Worm (Caenorhabditis elegans) whole organism, midembryonic: ENCODE results near the gene xbx-5.

Experiments
- T22C8.4 ChIP-seq: fragments of 200-800 bp; sonication (Bioruptor generic); IDR thresholded peaks from 2 replicates; pipeline ENCODE4 v1.3.6; 2022; ENCODE audit warnings: missing genetic modification characterization, missing compliant biosample characterization
- cog-1 ChIP-seq: sonication (generic microtip); optimal IDR thresholded peaks from 2 replicates; lab custom pipeline; 2016; ENCODE audit warnings: missing genetic modification characterization, missing compliant biosample characterization
- flt-1 ChIP-seq: fragments of 200-800 bp; sonication (Bioruptor generic); IDR thresholded peaks from 2 replicates; pipeline ENCODE4 v1.3.6; 2022; ENCODE audit warnings: missing genetic modification characterization, missing compliant biosample characterization
- klf-2 ChIP-seq: fragments of 200-800 bp; sonication (Bioruptor generic); conservative IDR thresholded peaks from 2 replicates; pipeline ENCODE4 v1.3.6; 2022; ENCODE audit warnings: missing genetic modification reagents, missing genetic modification characterization, missing compliant biosample characterization
- med-1 ChIP-seq: sonication (generic microtip); optimal IDR thresholded peaks from 2 replicates; lab custom pipeline; 2017; ENCODE audit warnings: missing genetic modification characterization, mild to moderate bottlenecking, missing compliant biosample characterization, antibody characterized with exemption, missing genetic modification reagents; ENCODE audit not compliant: insufficient read depth
- ref-1 ChIP-seq: fragments of 200-800 bp; sonication (Bioruptor generic); conservative IDR thresholded peaks from 2 replicates; pipeline ENCODE4 v1.3.6; 2022; ENCODE audit warnings: missing genetic modification reagents, missing genetic modification characterization, missing compliant biosample characterization
- tab-1 ChIP-seq: fragments of 200-800 bp; sonication (Bioruptor generic); IDR thresholded peaks from 2 replicates; pipeline ENCODE4 v1.3.6; 2022; ENCODE audit warnings: missing genetic modification characterization, missing compliant biosample characterization
- ztf-23 ChIP-seq: fragments of 200-800 bp; sonication (Bioruptor generic); IDR thresholded peaks from 2 replicates; pipeline ENCODE4 v1.3.6; 2022; ENCODE audit warnings: missing genetic modification reagents, missing genetic modification characterization, missing compliant biosample characterization
- ztf-29 ChIP-seq: fragments of 200-800 bp; sonication (Bioruptor generic); IDR thresholded peaks from 2 replicates; pipeline ENCODE4 v1.3.6; 2022; ENCODE audit warnings: missing genetic modification reagents, missing genetic modification characterization, missing compliant biosample characterization

Gene xbx-5

DNA sequence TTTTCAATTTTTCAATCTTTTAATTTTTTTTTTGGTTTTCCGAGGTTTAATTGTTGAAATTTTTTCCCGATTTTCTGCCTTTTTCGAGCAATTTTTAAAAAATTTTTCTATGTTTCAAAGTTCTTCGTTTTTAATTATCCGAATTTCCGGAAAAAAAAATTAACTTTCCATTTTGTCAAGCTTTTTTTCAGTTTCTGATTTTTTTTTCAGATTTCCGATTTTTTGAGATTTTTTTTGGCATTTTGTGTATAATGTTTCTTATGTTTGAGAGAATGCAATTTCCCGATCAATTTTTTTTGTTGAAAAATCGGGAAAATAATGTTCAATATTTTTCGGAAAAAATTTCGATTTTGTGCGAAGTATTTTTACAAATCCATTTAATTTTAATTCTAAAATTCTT lies 2.6 kb upstream of the xbx-5 start:
- no peak for TF ChIP-seq klf-2 (GFP tag; lab: Robert Waterston, UW)
- TF ChIP-seq ztf-29 (GFP tag; lab: Robert Waterston, UW), result no peak
- no peak for TF ChIP-seq med-1 (GFP tag; lab: Kevin White, UChicago)
- TF ChIP-seq tab-1 (GFP tag; lab: Robert Waterston, UW), result no peak
- TF ChIP-seq ztf-23 (GFP tag; lab: Robert Waterston, UW), result no peak
- no peak for TF ChIP-seq cog-1 (tag; lab: Kevin White, UChicago)
- TF ChIP-seq ref-1, result no peak
- no peak for TF ChIP-seq flt-1 (GFP tag; lab: Robert Waterston, UW)
- no peak for TF ChIP-seq T22C8.4

DNA sequence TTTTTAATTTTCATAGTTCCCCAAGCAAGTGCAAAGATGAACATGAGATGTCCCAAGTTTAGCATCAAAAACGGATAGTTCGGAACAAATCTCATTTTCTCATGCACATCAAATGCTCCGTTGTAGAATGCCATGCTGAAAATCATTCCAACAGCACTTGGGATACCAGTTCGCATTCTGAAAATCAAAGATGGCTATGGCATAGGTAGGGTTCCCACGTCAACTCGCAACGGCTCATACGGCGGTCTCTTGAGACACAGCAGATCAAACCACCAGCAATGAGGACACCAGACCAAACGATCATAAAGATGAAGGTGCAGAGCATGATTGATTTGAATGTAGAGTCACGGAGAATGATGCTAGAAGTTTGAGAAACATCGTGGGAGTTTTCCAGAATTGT lies 1.2 kb downstream of the xbx-5 start:
- TF ChIP-seq klf-2 (GFP tag; lab: Robert Waterston, UW), result no peak
- TF ChIP-seq tab-1 (GFP tag; lab: Robert Waterston, UW), result no peak
- TF ChIP-seq T22C8.4, result no peak
- TF ChIP-seq ztf-29 (GFP tag; lab: Robert Waterston, UW), result no peak
- TF ChIP-seq ref-1, result no peak

DNA sequence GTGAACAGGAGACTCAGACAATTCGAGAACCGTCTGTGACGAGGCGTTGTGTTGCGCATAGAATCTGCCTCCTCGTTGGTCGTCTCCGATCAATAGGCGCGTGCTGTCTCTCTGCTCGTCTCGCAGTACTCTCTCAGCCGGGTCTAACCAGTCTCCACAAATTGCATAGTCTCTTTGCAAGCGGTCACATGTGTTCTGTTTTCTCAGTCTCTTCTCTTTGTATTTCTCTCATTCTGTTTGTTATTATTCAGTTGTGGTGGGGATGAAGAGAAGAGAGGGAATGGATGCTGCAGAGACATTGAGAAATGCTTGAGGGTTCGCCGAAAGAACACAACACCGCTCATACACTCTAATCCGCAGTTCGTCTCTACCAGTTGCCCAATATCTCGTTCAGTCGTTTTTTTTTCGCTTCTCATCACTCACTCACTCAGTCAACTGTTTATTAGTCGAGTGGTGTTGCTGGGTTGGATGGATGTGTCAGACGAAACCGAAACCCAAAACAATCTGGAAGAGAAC lies 2.8 kb downstream of the xbx-5 start:
- TF ChIP-seq ztf-23 (GFP tag; lab: Robert Waterston, UW) (no peak), cog-1 (tag; lab: Kevin White, UChicago) (peak; percentile 97), T22C8.4 (peak; percentile 89), med-1 (GFP tag; lab: Kevin White, UChicago) (no peak), flt-1 (GFP tag; lab: Robert Waterston, UW) (peak; percentile 55; the same call in 1 of the 2 replicates), klf-2 (GFP tag; lab: Robert Waterston, UW) (no peak), ztf-29 (GFP tag; lab: Robert Waterston, UW) (peak; percentile 80; the same call in 1 of the 2 replicates)

DNA sequence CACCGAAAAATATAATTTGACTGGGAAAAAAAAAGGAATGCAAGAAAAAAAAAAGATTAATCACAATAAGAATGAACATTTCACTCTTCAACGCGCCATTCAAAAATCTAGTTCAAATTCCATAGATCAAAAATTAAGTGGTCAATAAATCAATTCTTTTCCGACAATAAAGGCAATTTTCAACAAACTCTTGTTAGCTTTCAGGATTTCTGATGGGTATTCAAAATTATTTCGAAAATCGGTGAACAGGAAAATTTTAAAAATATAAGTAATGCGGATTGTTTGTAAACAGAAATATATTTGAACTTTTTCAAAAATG lies 3.4 kb downstream of the xbx-5 start:
- TF ChIP-seq ref-1 (no peak), klf-2 (GFP tag; lab: Robert Waterston, UW) (no peak), T22C8.4 (no peak), tab-1 (GFP tag; lab: Robert Waterston, UW) (no peak), ztf-29 (GFP tag; lab: Robert Waterston, UW) (no peak), med-1 (GFP tag; lab: Kevin White, UChicago) (no peak), cog-1 (tag; lab: Kevin White, UChicago) (no peak), flt-1 (GFP tag; lab: Robert Waterston, UW) (no peak), ztf-23 (GFP tag; lab: Robert Waterston, UW) (no peak)

DNA sequence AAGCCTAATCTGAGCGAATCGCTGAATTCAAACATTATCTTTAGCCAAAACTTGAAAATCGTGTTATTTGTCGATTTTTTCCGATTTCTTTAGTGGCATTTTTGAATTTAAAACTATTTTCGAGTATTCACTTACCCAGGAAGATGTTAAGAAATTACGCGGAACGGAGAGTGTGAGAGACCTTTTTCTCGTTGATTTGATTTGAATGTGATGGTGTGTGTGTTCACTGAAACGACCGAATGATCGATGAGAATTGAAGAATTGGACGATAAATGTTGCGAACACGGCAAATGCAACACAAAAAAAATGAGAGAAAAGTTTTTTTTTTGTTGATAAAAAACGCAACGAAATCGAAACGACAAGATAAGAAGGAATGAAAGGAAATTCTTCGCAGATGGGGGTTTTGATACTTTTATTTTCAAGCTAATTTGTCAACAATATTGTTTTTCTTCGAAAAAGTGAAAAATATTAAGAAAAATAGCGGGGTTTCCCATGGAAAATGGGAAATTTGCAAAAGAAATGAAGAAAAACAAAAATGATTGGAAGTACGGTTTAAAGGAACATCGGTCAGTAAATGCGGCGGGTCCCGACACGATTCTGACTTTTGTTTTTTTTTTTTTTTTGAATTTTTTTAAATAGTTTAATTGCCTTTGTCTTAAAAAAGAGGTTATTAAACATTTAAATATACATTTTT lies 3.9 kb downstream of the xbx-5 start, which contains the start of gene mtm-3:
TSS of gene mtm-3 (minus strand) at position 228 of the 694 bp plus-strand sequence.
- TF ChIP-seq med-1 (GFP tag; lab: Kevin White, UChicago), result no peak
- TF ChIP-seq ztf-23 (GFP tag; lab: Robert Waterston, UW), result no peak
- TF ChIP-seq ztf-29 (GFP tag; lab: Robert Waterston, UW), result no peak
- TF ChIP-seq T22C8.4, result no peak
- no peak for TF ChIP-seq flt-1 (GFP tag; lab: Robert Waterston, UW)
- no peak for TF ChIP-seq cog-1 (tag; lab: Kevin White, UChicago)
- TF ChIP-seq ref-1, result no peak
- TF ChIP-seq tab-1 (GFP tag; lab: Robert Waterston, UW), result no peak
- TF ChIP-seq klf-2 (GFP tag; lab: Robert Waterston, UW), result no peak

DNA sequence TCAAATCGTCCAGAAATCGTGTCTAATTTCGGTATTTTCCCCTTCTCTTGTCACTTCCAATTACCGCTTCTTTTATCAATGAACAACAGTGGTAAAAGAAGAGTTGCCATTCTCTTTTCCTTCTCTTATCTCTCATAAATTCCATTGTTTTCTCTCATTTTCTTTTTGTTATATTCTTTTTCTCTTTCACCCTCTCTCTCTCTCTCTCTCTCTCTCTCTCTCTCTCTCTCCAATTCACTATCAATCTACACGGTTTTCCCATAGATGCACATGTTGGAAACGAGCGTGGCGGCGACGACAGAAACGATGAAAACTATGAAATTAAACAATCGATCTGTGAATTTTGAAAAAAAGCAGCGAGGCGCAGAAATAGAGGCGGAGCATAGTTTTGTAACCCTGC lies 5.1 kb downstream of the xbx-5 start:
- TF ChIP-seq ztf-23 (GFP tag; lab: Robert Waterston, UW) (0 out of 2 replicates have a peak, but pooled peaks have one; percentile 34), med-1 (GFP tag; lab: Kevin White, UChicago) (no peak), klf-2 (GFP tag; lab: Robert Waterston, UW) (no peak)

DNA sequence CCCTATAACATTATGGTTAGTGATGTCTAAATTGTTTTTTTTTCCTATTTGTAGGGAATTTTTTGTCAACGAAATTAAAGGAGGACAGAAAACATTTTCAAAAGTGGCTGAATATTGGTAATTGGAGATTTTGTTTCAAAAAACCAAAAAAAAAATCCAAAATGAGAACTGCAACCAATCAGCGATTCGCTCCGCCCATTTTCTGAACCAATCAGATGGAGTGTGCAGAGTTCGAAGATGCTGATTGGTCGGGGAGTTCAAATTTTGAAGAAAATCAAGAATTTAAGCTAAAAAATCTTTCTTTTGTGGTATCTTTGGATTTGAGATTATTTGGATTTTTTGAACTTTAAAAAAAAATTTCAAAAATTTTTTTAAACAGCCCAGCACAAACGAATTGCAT lies 5.9 kb downstream of the xbx-5 start:
- TF ChIP-seq ztf-23 (GFP tag; lab: Robert Waterston, UW) (no peak), flt-1 (GFP tag; lab: Robert Waterston, UW) (no peak)

DNA sequence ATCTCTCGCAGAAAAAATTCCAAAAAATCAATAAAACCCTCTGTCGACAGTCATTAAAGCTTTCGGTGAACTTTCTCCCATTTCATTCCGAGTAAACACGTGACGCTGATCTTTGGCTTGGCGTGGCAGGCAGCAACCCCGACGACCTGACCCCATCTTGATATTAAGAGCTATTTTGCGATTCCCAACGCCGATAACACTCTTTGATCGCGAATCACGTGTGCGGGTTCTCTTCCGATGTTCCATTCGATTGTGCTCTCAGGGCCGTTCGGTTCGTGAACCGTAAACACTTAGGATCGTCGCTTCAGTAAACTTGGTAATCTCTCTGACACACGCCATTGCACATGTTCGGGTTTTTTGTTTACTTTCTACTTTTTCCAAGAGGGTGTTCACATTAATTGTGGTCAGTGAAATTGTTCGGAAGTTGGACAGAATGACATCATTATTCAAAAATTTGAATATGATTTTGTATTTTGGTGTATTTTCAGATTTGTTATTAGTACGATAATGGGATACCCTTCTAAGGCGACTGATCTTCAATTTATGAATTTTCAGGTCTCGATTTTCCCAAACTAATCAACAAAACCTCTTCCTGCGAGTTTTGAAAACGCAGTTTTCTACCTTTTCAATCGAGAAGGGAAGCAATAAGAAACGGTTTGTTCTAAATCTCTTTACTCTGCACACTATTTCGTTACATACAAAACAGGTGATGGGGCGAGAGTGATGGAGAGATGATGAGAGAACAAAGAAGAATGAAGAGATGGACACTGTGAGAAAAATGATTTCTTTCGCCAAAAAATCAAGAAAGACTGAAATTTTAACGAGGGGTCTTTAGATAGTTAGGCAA lies 6.9 kb downstream of the xbx-5 start:
- TF ChIP-seq med-1 (GFP tag; lab: Kevin White, UChicago) (no peak), cog-1 (tag; lab: Kevin White, UChicago) (no peak), ztf-23 (GFP tag; lab: Robert Waterston, UW) (no peak), ztf-29 (GFP tag; lab: Robert Waterston, UW) (no peak), tab-1 (GFP tag; lab: Robert Waterston, UW) (no peak), T22C8.4 (0 out of 2 replicates have a peak, but pooled peaks have one; percentile 8)

DNA sequence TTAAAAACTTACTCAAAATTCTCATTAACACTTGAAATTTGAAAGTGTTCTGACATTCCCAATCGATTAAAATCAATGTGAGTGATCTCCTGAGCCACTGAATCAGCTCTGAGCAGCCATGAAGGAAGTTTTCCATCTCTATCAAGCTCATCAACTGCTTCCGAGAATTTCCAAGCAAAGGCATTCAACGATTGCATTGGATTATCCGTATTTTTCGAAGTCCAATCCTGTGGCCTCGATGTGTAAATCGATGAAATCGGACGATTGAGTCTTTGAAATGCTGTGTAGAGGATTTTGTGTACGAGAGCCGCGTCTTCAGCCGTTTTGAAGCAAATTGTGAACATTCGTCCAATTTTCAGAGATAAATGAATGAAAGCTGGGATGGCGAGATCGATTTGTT lies 8.3 kb downstream of the xbx-5 start:
- TF ChIP-seq med-1 (GFP tag; lab: Kevin White, UChicago) (no peak), ztf-23 (GFP tag; lab: Robert Waterston, UW) (no peak), cog-1 (tag; lab: Kevin White, UChicago) (no peak), T22C8.4 (no peak), tab-1 (GFP tag; lab: Robert Waterston, UW) (no peak), klf-2 (GFP tag; lab: Robert Waterston, UW) (no peak)
